Fruit fly (Drosophila melanogaster): ENCODE data around the gene E2f1.

DNA sequence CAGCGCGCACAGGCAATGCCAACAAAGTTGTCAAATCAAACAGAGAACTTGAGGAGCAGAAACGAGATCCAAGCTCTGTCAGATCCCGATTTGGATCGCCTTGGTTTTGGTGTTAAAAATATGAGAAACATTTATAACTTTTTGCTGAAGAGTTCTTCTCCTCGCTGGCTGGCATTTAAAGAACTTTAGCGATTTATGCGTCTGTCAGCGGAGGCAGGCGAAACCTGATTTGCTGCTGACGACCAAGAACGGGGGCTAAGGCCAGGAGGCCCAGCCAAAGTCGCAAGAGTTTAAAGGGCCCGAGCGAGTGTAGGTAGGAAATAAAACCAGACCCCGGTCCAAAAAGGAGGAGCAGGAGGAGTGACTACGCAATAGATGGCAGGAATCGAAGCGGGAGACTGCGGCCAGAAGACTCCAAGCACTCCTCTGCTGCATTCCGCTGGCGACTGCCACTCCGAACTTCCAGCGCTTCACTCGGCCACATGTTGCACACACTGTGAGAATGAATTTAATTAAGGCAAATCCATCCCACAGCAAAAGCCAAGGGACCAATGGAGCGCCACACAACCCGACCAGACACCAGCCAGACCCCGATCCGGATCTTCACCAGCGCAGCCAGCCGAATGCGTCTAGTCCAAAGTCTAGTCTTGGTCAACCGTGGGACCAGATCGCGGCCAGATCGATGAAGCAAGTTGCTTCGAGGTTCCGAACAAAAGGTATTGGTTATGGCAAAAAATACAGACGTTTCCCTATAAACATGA, 14.6 kb downstream of the E2f1 start:
- TF ChIP-seq Abd-B (GFP tag; optimal IDR thresholded peaks at IDR 0.05) = no peak
- TF ChIP-seq Dfd (GFP tag; optimal IDR thresholded peaks at IDR 0.05) = no peak
- TF ChIP-seq OdsH (GFP tag; optimal IDR thresholded peaks at IDR 0.05) = no peak
- TF ChIP-seq usp (GFP tag; optimal IDR thresholded peaks at IDR 0.05) = no peak
- no peak for TF ChIP-seq Dif (GFP tag; optimal IDR thresholded peaks at IDR 0.05; ENCODE audit: partially characterized antibody)

Measured in whole organism, wandering third instar larva.